Worm (Caenorhabditis elegans): ENCODE results near the gene srx-56.

DNA sequence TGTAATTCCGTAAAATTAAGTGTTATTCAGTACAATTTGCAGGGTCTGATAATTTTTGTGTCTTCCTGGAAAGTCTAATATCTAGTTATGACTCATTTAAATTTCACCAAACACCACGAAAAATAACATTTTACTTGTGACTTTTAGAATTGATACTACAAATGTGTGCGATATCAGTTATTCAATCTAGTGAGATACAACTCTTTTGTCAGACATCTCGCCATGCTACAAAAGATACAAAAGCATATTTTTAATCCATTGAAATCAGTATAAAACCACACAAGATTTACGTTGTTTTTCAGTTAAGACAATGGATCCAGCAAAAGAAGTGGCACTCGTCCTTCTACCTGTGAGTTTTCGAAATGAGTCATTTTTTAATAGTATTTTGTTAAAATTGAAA is at the start of gene srx-56:
- TF ChIP-seq dao-5 (tag; optimal IDR thresholded peaks at IDR 0.05) (no peak), him-1 (tag; optimal IDR thresholded peaks at IDR 0.05) (no peak)
